Worm (Caenorhabditis elegans): ENCODE data around the gene T28C12.2.

DNA sequence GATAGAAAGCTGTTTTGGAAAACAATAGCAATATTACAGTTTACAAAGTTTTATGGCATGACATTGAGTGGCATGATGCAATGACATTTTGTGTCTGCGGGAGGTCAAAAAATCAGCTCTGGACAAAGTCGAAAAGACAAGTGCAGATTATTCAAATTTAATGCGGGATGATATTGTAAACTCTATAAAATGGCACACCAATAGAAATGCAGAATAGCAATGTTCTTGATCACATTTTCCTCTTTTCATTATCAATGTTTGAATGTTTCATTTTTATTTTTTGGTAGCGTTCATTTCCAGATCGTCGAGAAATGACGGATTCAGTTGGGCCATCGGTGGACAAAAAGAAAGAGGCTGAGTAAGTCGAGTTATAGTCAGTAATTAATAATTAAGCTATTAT lies at the start of gene T28C12.2:
- TF ChIP-seq mab-5 (tag; optimal IDR thresholded peaks at IDR 0.05) (no peak), cnd-1 (tag; optimal IDR thresholded peaks at IDR 0.05) (no peak)
